Fruit fly (Drosophila melanogaster) whole organism, embryonic: ENCODE measurements around the gene CG15435.
A peak's percentile ranks its signal among the peaks of the same experiment; 100 is the strongest.

Experiments used
- CG10209 ChIP-seq: fragments of 200-800 bp; sonication (Bioruptor generic); optimal IDR thresholded peaks from 3 replicates; lab custom pipeline; 2017; ENCODE audit warnings: missing biosample characterization, mild to moderate bottlenecking, missing genetic modification characterization, missing genetic modification reagents
- CG1024 ChIP-seq: fragments of 200-800 bp; sonication (Bioruptor generic); IDR thresholded peaks from 2 replicates; pipeline ENCODE4 v1.3.6; 2022; ENCODE audit warnings: missing biosample characterization, missing genetic modification characterization
- CG10321 ChIP-seq: fragments of 200-800 bp; sonication (Bioruptor generic); IDR thresholded peaks from 2 replicates; pipeline ENCODE4 v1.3.6; 2022; ENCODE audit warnings: missing biosample characterization, missing genetic modification characterization
- CG11696 ChIP-seq: fragments of 200-800 bp; sonication (Bioruptor generic); IDR thresholded peaks from 2 replicates; pipeline ENCODE4 v1.3.6; 2022; ENCODE audit warnings: missing biosample characterization, missing genetic modification characterization
- CG12236 ChIP-seq: fragments of 200-800 bp; sonication (Bioruptor generic); optimal IDR thresholded peaks from 2 replicates; lab custom pipeline; 2016; ENCODE audit warnings: missing biosample characterization, missing genetic modification characterization
- CG13123 ChIP-seq: fragments of 200-800 bp; sonication (Bioruptor generic); optimal IDR thresholded peaks from 2 replicates; lab custom pipeline; 2016; ENCODE audit warnings: missing biosample characterization, missing genetic modification characterization
- CG13296 ChIP-seq: fragments of 200-800 bp; sonication (Bioruptor generic); optimal IDR thresholded peaks from 3 replicates; lab custom pipeline; 2018; ENCODE audit warnings: missing biosample characterization, mild to moderate bottlenecking, missing genetic modification characterization
- CG13424 ChIP-seq: fragments of 200-800 bp; sonication (Bioruptor generic); optimal IDR thresholded peaks from 2 replicates; lab custom pipeline; 2019; ENCODE audit warnings: missing biosample characterization, mild to moderate bottlenecking, missing genetic modification characterization, moderate library complexity
- CG15601 ChIP-seq: fragments of 200-800 bp; sonication (Bioruptor generic); optimal IDR thresholded peaks from 3 replicates; lab custom pipeline; 2019; ENCODE audit warnings: missing biosample characterization, mild to moderate bottlenecking, missing genetic modification characterization, moderate library complexity
- CG18262 ChIP-seq: fragments of 200-800 bp; optimal IDR thresholded peaks from 3 replicates; lab custom pipeline; 2019; ENCODE audit warnings: missing biosample characterization, mild to moderate bottlenecking, missing genetic modification characterization, moderate library complexity
- CG18764 ChIP-seq: fragments of 200-800 bp; sonication (Bioruptor generic); optimal IDR thresholded peaks from 3 replicates; lab custom pipeline; 2016; ENCODE audit warnings: missing biosample characterization, missing genetic modification characterization
- CG30403 ChIP-seq: fragments of 200-800 bp; sonication (Bioruptor generic); optimal IDR thresholded peaks from 3 replicates; lab custom pipeline; 2016; ENCODE audit warnings: missing biosample characterization, missing genetic modification characterization
- CG32772 ChIP-seq: fragments of 200-800 bp; sonication (Bioruptor generic); IDR thresholded peaks from 2 replicates; pipeline ENCODE4 v1.3.6; 2022; ENCODE audit warnings: missing biosample characterization, missing genetic modification characterization
- CG34422 ChIP-seq: fragments of 200-800 bp; sonication (Bioruptor generic); IDR thresholded peaks from 3 replicates; pipeline ENCODE4 v1.3.6; 2022; ENCODE audit warnings: missing biosample characterization, missing genetic modification characterization
- CG3995 ChIP-seq: fragments of 200-800 bp; sonication (Bioruptor generic); optimal IDR thresholded peaks from 3 replicates; lab custom pipeline; 2016; ENCODE audit warnings: missing biosample characterization, missing genetic modification characterization
- CG4282 ChIP-seq: fragments of 200-800 bp; sonication (Bioruptor generic); optimal IDR thresholded peaks from 2 replicates; lab custom pipeline; 2016; ENCODE audit warnings: missing biosample characterization, missing genetic modification characterization
- CG5180 ChIP-seq: fragments of 200-800 bp; sonication (Bioruptor generic); optimal IDR thresholded peaks from 3 replicates; lab custom pipeline; 2017; ENCODE audit warnings: missing biosample characterization, missing genetic modification characterization, mild to moderate bottlenecking, moderate library complexity, missing genetic modification reagents
- CG6175 ChIP-seq: fragments of 200-800 bp; sonication (Bioruptor generic); IDR thresholded peaks from 3 replicates; pipeline ENCODE4 v1.3.6; 2022; ENCODE audit warnings: missing biosample characterization, missing genetic modification characterization
- CkIIα-i1 ChIP-seq: fragments of 200-800 bp; sonication (Bioruptor generic); IDR thresholded peaks from 2 replicates; pipeline ENCODE4 v1.3.6; 2022; ENCODE audit warnings: missing biosample characterization, missing genetic modification characterization
- Dek ChIP-seq: fragments of 200-800 bp; sonication (Bioruptor generic); optimal IDR thresholded peaks from 3 replicates; lab custom pipeline; 2019; ENCODE audit warnings: missing biosample characterization, mild to moderate bottlenecking, missing genetic modification characterization, moderate library complexity
- E2f2 ChIP-seq: fragments of 200-800 bp; sonication (Bioruptor generic); IDR thresholded peaks from 2 replicates; pipeline ENCODE4 v1.3.6; 2022; ENCODE audit warnings: missing biosample characterization, missing genetic modification characterization
- HLHmδ ChIP-seq: fragments of 200-800 bp; sonication (Bioruptor generic); optimal IDR thresholded peaks from 2 replicates; lab custom pipeline; 2018; ENCODE audit warnings: missing biosample characterization, mild to moderate bottlenecking, missing genetic modification characterization, moderate library complexity
- Lpt ChIP-seq: fragments of >200 bp; optimal IDR thresholded peaks from 2 replicates; lab custom pipeline; 2018; ENCODE audit warnings: missing biosample characterization, missing genetic modification characterization
- Med ChIP-seq: fragments of 200-800 bp; sonication (Bioruptor generic); peaks from one replicate; lab custom pipeline; 2016; ENCODE audit warnings: missing biosample characterization, missing genetic modification characterization, mild to moderate bottlenecking, inconsistent platforms, moderate library complexity
- Mrtf ChIP-seq: fragments of 200-800 bp; sonication (Bioruptor generic); IDR thresholded peaks from 3 replicates; pipeline ENCODE4 v1.3.6; 2022; ENCODE audit warnings: missing biosample characterization, missing genetic modification characterization
- Poxn ChIP-seq: fragments of 200-800 bp; sonication (Bioruptor generic); IDR thresholded peaks from 2 replicates; pipeline ENCODE4 v1.3.6; 2022; ENCODE audit warnings: missing biosample characterization, missing genetic modification characterization
- Rx ChIP-seq: fragments of 200-800 bp; sonication (Bioruptor generic); IDR thresholded peaks from 2 replicates; pipeline ENCODE4 v1.3.6; 2022; ENCODE audit warnings: missing biosample characterization, missing genetic modification characterization
- Scr ChIP-seq: fragments of 200-800 bp; sonication (Bioruptor generic); IDR thresholded peaks from 2 replicates; pipeline ENCODE4 v1.3.6; 2022; ENCODE audit warnings: missing biosample characterization, missing genetic modification characterization; ENCODE audit not compliant: partially characterized antibody
- Usf ChIP-seq: fragments of 200-800 bp; sonication (Bioruptor generic); optimal IDR thresholded peaks from 2 replicates; lab custom pipeline; 2017; ENCODE audit warnings: missing genotype, missing biosample characterization, missing genetic modification characterization
- Xrp1 ChIP-seq: fragments of 200-800 bp; sonication (Bioruptor generic); IDR thresholded peaks from 2 replicates; pipeline ENCODE4 v1.3.6; 2022; ENCODE audit warnings: missing biosample characterization, missing genetic modification characterization
- YL-1 ChIP-seq: fragments of 200-800 bp; sonication (Bioruptor generic); optimal IDR thresholded peaks from 3 replicates; lab custom pipeline; 2017; ENCODE audit warnings: missing biosample characterization, mild to moderate bottlenecking, missing genetic modification characterization
- ase ChIP-seq: fragments of 200-800 bp; sonication (Bioruptor generic); IDR thresholded peaks from 3 replicates; pipeline ENCODE4 v1.3.6; 2022; ENCODE audit warnings: missing biosample characterization, missing genetic modification characterization
- bcd ChIP-seq: fragments of 200-800 bp; sonication (Bioruptor generic); optimal IDR thresholded peaks from 2 replicates; lab custom pipeline; 2017; ENCODE audit warnings: missing biosample characterization, mild to moderate bottlenecking, missing genetic modification characterization
- cad ChIP-seq: fragments of >200 bp; optimal IDR thresholded peaks from 2 replicates; lab custom pipeline; 2017; ENCODE audit warnings: missing biosample characterization, missing genetic modification characterization
- croc ChIP-seq: fragments of 200-800 bp; sonication (Bioruptor generic); conservative IDR thresholded peaks from 3 replicates; pipeline ENCODE4 v1.3.6; 2022; ENCODE audit warnings: missing biosample characterization, missing genetic modification characterization
- disco-r ChIP-seq: fragments of 200-800 bp; sonication (Bioruptor generic); optimal IDR thresholded peaks from 2 replicates; lab custom pipeline; 2016; ENCODE audit warnings: missing biosample characterization, missing genetic modification characterization
- dmrt99B ChIP-seq: fragments of 200-800 bp; sonication (Bioruptor generic); optimal IDR thresholded peaks from 2 replicates; lab custom pipeline; 2018; ENCODE audit warnings: missing biosample characterization, mild to moderate bottlenecking, missing genetic modification characterization, moderate library complexity
- dysf ChIP-seq: fragments of 200-800 bp; sonication (Bioruptor generic); IDR thresholded peaks from 3 replicates; pipeline ENCODE4 v1.3.6; 2022; ENCODE audit warnings: missing biosample characterization, missing genetic modification characterization
- emc ChIP-seq: fragments of 200-800 bp; sonication (Bioruptor generic); optimal IDR thresholded peaks from 2 replicates; lab custom pipeline; 2016; ENCODE audit warnings: missing biosample characterization, missing genetic modification characterization
- gcm2 ChIP-seq: fragments of 200-800 bp; sonication (Bioruptor generic); optimal IDR thresholded peaks from 2 replicates; lab custom pipeline; 2016; ENCODE audit warnings: missing biosample characterization, missing genetic modification characterization
- luna ChIP-seq: fragments of 200-800 bp; sonication (Bioruptor generic); optimal IDR thresholded peaks from 2 replicates; lab custom pipeline; 2016; ENCODE audit warnings: missing biosample characterization, missing genetic modification characterization
- oc ChIP-seq: fragments of 200-800 bp; sonication (Bioruptor generic); optimal IDR thresholded peaks from 2 replicates; lab custom pipeline; 2018; ENCODE audit warnings: missing biosample characterization, mild to moderate bottlenecking, missing genetic modification characterization, moderate library complexity
- pb ChIP-seq: fragments of 200-800 bp; sonication (Bioruptor generic); optimal IDR thresholded peaks from 3 replicates; lab custom pipeline; 2016; ENCODE audit warnings: missing biosample characterization, missing genetic modification characterization
- pho ChIP-seq: fragments of 200-800 bp; sonication (Bioruptor generic); optimal IDR thresholded peaks from 2 replicates; lab custom pipeline; 2016; ENCODE audit warnings: missing biosample characterization, missing genetic modification characterization
- psq ChIP-seq: fragments of 200-800 bp; sonication (Bioruptor generic); optimal IDR thresholded peaks from 2 replicates; lab custom pipeline; 2017; ENCODE audit warnings: missing biosample characterization, missing genetic modification characterization
- pzg ChIP-seq: fragments of 200-800 bp; sonication (Bioruptor generic); optimal IDR thresholded peaks from 3 replicates; lab custom pipeline; 2018; ENCODE audit warnings: missing biosample characterization, mild to moderate bottlenecking, missing genetic modification characterization, moderate library complexity
- tap ChIP-seq: fragments of 200-800 bp; optimal IDR thresholded peaks from 3 replicates; lab custom pipeline; 2019; ENCODE audit warnings: missing biosample characterization, mild to moderate bottlenecking, missing genetic modification characterization, moderate library complexity
- trh ChIP-seq: fragments of 200-800 bp; sonication (Bioruptor generic); optimal IDR thresholded peaks from 2 replicates; lab custom pipeline; 2016; ENCODE audit warnings: missing biosample characterization, missing genetic modification characterization
- ttk ChIP-seq: fragments of 200-800 bp; sonication (Bioruptor generic); IDR thresholded peaks from 2 replicates; pipeline ENCODE4 v2.1.2; 2022; ENCODE audit warnings: missing biosample characterization, missing genetic modification characterization

The CG15435 gene

dm6 chr2L:4458119-4459056 is 1.1 kb upstream of the CG15435 start, which contains the start of gene RpL27A (continued):
- TF ChIP-seq oc (tag; lab: Kevin White, UChicago), result peak; percentile 60
- TF ChIP-seq CG6175 (GFP tag; lab: Robert Waterston, UW), result peak; percentile 67
- TF ChIP-seq CG13424 (tag; lab: Kevin White, UChicago), result peak; percentile 63
- TF ChIP-seq cad, result no peak
- peak; percentile 61 for TF ChIP-seq CG32772 (GFP tag; lab: Robert Waterston, UW)
- TF ChIP-seq CG34422, result peak; percentile 81; the same call in 2 of the 3 replicates
- TF ChIP-seq CG4282 (GFP tag; lab: Kevin White, UChicago), result no peak
- peak; percentile 57 for TF ChIP-seq pho (GFP tag; lab: Kevin White, UChicago)
- peak; percentile 80 for TF ChIP-seq Rx (GFP tag; lab: Robert Waterston, UW)
- TF ChIP-seq Usf (GFP tag; lab: Kevin White, UChicago), result peak; percentile 69
- peak; percentile 60; the same call in 1 of the 2 replicates for TF ChIP-seq CkIIα-i1
- peak; percentile 24; the same call in 1 of the 3 replicates for TF ChIP-seq croc (GFP tag; lab: Robert Waterston, UW)
- peak; percentile 43 for TF ChIP-seq gcm2 (GFP tag; lab: Kevin White, UChicago)
- TF ChIP-seq HLHmδ (GFP tag; lab: Kevin White, UChicago), result peak; percentile 98
- TF ChIP-seq pb (GFP tag; lab: Kevin White, UChicago), result peak; percentile 68
- TF ChIP-seq ttk (GFP tag; lab: Robert Waterston, UW), result peak; percentile 80
- TF ChIP-seq CG11696, result peak; percentile 77
- TF ChIP-seq emc (GFP tag; lab: Kevin White, UChicago), result peak; percentile 39
- TF ChIP-seq ase (GFP tag; lab: Robert Waterston, UW), result peak; percentile 37; the same call in 1 of the 3 replicates
- TF ChIP-seq trh, result peak; percentile 75
- peak; percentile 51 for TF ChIP-seq Dek
- peak; percentile 84 for TF ChIP-seq CG10209 (GFP tag; lab: Kevin White, UChicago)
- peak; percentile 30; the same call in 1 of the 2 replicates for TF ChIP-seq Xrp1
- TF ChIP-seq CG13123 (GFP tag; lab: Kevin White, UChicago), result peak; percentile 99
- TF ChIP-seq CG15601 (tag; lab: Kevin White, UChicago), result peak; percentile 80
- TF ChIP-seq luna (GFP tag; lab: Kevin White, UChicago), result peak; percentile 70
- peak; percentile 57 for TF ChIP-seq Scr (GFP tag; lab: Robert Waterston, UW)
- peak; percentile 47 for TF ChIP-seq CG3995 (GFP tag; lab: Kevin White, UChicago)
- TF ChIP-seq CG13296 (GFP tag; lab: Kevin White, UChicago), result peak; percentile 86
- peak; percentile 66 for TF ChIP-seq disco-r (GFP tag; lab: Kevin White, UChicago)
- TF ChIP-seq tap (tag; lab: Kevin White, UChicago), result peak; percentile 32
- peak; percentile 67 for TF ChIP-seq CG30403 (GFP tag; lab: Kevin White, UChicago)
- peak; percentile 88 for TF ChIP-seq CG1024 (GFP tag; lab: Robert Waterston, UW)
- peak; percentile 85 for TF ChIP-seq bcd (GFP tag; lab: Kevin White, UChicago)
- TF ChIP-seq CG18262 (tag; lab: Kevin White, UChicago), result peak; percentile 68
- TF ChIP-seq Med, result peak; percentile 98
- TF ChIP-seq Mrtf (GFP tag; lab: Robert Waterston, UW), result peak; percentile 43; the same call in 1 of the 3 replicates
- TF ChIP-seq CG12236, result peak; percentile 64
- no peak for TF ChIP-seq Lpt (GFP tag; lab: Kevin White, UChicago)
- peak; percentile 59 for TF ChIP-seq dmrt99B (tag; lab: Kevin White, UChicago)
- TF ChIP-seq psq (GFP tag; lab: Kevin White, UChicago), result peak; percentile 51
- peak; percentile 37; the same call in 1 of the 2 replicates for TF ChIP-seq Poxn (GFP tag; lab: Robert Waterston, UW)
- TF ChIP-seq CG10321 (GFP tag; lab: Robert Waterston, UW), result peak; percentile 53; the same call in 1 of the 2 replicates
- peak; percentile 55 for TF ChIP-seq CG5180 (GFP tag; lab: Kevin White, UChicago)
- peak; percentile 78 for TF ChIP-seq dysf (GFP tag; lab: Robert Waterston, UW)
- TF ChIP-seq pzg, result peak; percentile 73
- TF ChIP-seq CG18764 (GFP tag; lab: Kevin White, UChicago), result peak; percentile 62
- TF ChIP-seq E2f2, result peak; percentile 68
- TF ChIP-seq YL-1 (GFP tag; lab: Kevin White, UChicago), result peak; percentile 99
